Worm (Caenorhabditis elegans) whole organism, early embryonic: ENCODE results near the gene twk-48.

ENCODE experiments used
- B0310.2 ChIP-seq: sonication (generic microtip); optimal IDR thresholded peaks from 2 replicates; lab custom pipeline; 2016; ENCODE audit warnings: mild to moderate bottlenecking, missing genetic modification characterization, missing compliant biosample characterization
- F13C5.2 ChIP-seq: sonication (generic microtip); optimal IDR thresholded peaks from 2 replicates; lab custom pipeline; 2017; ENCODE audit warnings: mild to moderate bottlenecking, missing genetic modification characterization, inconsistent platforms, missing compliant biosample characterization
- aly-1 ChIP-seq: sonication (generic microtip); optimal IDR thresholded peaks from 2 replicates; lab custom pipeline; 2016; ENCODE audit warnings: missing genetic modification characterization, missing compliant biosample characterization
- ama-1 ChIP-seq: fragments of 150-350 bp; optimal IDR thresholded peaks from 2 replicates; lab custom pipeline; 2014
- ceh-13 ChIP-seq: fragments of 200-800 bp; sonication (Bioruptor generic); optimal IDR thresholded peaks from 2 replicates; lab custom pipeline; 2018; ENCODE audit warnings: mild to moderate bottlenecking, missing genetic modification characterization, missing compliant biosample characterization
- ceh-36 ChIP-seq: sonication (generic microtip); optimal IDR thresholded peaks from 2 replicates; lab custom pipeline; 2016; ENCODE audit warnings: missing genetic modification characterization, inconsistent platforms, missing compliant biosample characterization
- ets-7 ChIP-seq: sonication (generic microtip); optimal IDR thresholded peaks from 2 replicates; lab custom pipeline; 2016; ENCODE audit warnings: missing genotype, missing genetic modification characterization, missing compliant biosample characterization
- flt-1 ChIP-seq: fragments of 200-800 bp; sonication (Bioruptor generic); IDR thresholded peaks from 2 replicates; pipeline ENCODE4 v1.3.6; 2022; ENCODE audit warnings: missing genetic modification characterization, missing compliant biosample characterization
- hmbx-1 ChIP-seq: sonication (generic microtip); optimal IDR thresholded peaks from 2 replicates; lab custom pipeline; 2016; ENCODE audit warnings: mild to moderate bottlenecking, missing genetic modification characterization, missing compliant biosample characterization
- hmg-4 ChIP-seq: fragments of 200-800 bp; sonication (Bioruptor generic); optimal IDR thresholded peaks from 2 replicates; lab custom pipeline; 2018; ENCODE audit warnings: mild to moderate bottlenecking, missing genetic modification characterization, missing compliant biosample characterization
- hnd-1 ChIP-seq: sonication (generic microtip); optimal IDR thresholded peaks from 2 replicates; lab custom pipeline; 2016; ENCODE audit warnings: missing genetic modification characterization, missing compliant biosample characterization
- pes-1 ChIP-seq: fragments of 200-800 bp; sonication (Bioruptor generic); IDR thresholded peaks from 2 replicates; pipeline ENCODE4 v1.3.6; 2022; ENCODE audit warnings: missing genetic modification reagents, missing genetic modification characterization, missing compliant biosample characterization
- scrt-1 ChIP-seq: fragments of 200-800 bp; sonication (Bioruptor generic); IDR thresholded peaks from 2 replicates; pipeline ENCODE4 v1.3.6; 2022; ENCODE audit warnings: missing genetic modification characterization, missing compliant biosample characterization
- sea-1 ChIP-seq: fragments of 200-800 bp; sonication (Bioruptor generic); conservative IDR thresholded peaks from 2 replicates; pipeline ENCODE4 v1.3.6; 2022; ENCODE audit warnings: missing genetic modification characterization, missing compliant biosample characterization
- tbx-11 ChIP-seq: fragments of 200-800 bp; sonication (Bioruptor generic); IDR thresholded peaks from 2 replicates; pipeline ENCODE4 v1.3.6; 2022; ENCODE audit warnings: missing genetic modification characterization, missing compliant biosample characterization
- tbx-37 ChIP-seq: fragments of 200-800 bp; sonication (Bioruptor generic); conservative IDR thresholded peaks from 2 replicates; pipeline ENCODE4 v1.3.6; 2022; ENCODE audit warnings: missing genetic modification reagents, missing genetic modification characterization, missing compliant biosample characterization
- tra-4 ChIP-seq: sonication (generic microtip); optimal IDR thresholded peaks from 2 replicates; lab custom pipeline; 2017; ENCODE audit warnings: missing genetic modification characterization, missing compliant biosample characterization

Gene twk-48

ce11 chrIII:9824330-9824934, 36.1 kb upstream of the twk-48 start, which contains the start of gene lin-52:
Gene lin-52 (minus strand): TSS chrIII:9824750.
- TF ChIP-seq hnd-1 (tag; lab: Kevin White, UChicago) (no peak), tra-4 (tag; lab: Kevin White, UChicago) (no peak), ama-1 (peak; percentile 64)

- TF ChIP-seq F13C5.2 (tag; lab: Kevin White, UChicago) = no peak
- TF ChIP-seq pes-1 (GFP tag; lab: Robert Waterston, UW) = no peak
- TF ChIP-seq scrt-1 = no peak
- no peak for TF ChIP-seq B0310.2 (tag; lab: Kevin White, UChicago)
- TF ChIP-seq ceh-13 (GFP tag; lab: Kevin White, UChicago) = no peak
- TF ChIP-seq tbx-37 = no peak
- TF ChIP-seq ceh-36 (tag; lab: Kevin White, UChicago) = no peak
- TF ChIP-seq hmbx-1 (tag; lab: Kevin White, UChicago) = no peak
- TF ChIP-seq hmg-4 = no peak
- no peak for TF ChIP-seq aly-1 (tag; lab: Kevin White, UChicago)
- TF ChIP-seq ama-1 = no peak
- TF ChIP-seq ets-7 (tag; lab: Kevin White, UChicago) = no peak
- no peak for TF ChIP-seq flt-1 (GFP tag; lab: Robert Waterston, UW)
- TF ChIP-seq sea-1 (GFP tag; lab: Robert Waterston, UW) = no peak
- TF ChIP-seq tbx-11 (GFP tag; lab: Robert Waterston, UW) = no peak
- TF ChIP-seq tra-4 (tag; lab: Kevin White, UChicago) = no peak
- TF ChIP-seq hnd-1 (tag; lab: Kevin White, UChicago) = no peak
These were observed 35.3 kb upstream of the twk-48 start, which contains the start of gene ZK632.9 for ce11 chrIII:9825073-9825828. Gene ZK632.9 (minus strand): TSS chrIII:9825432.

- TF ChIP-seq tbx-11 (GFP tag; lab: Robert Waterston, UW) (no peak), tra-4 (tag; lab: Kevin White, UChicago) (no peak), tbx-37 (no peak), B0310.2 (tag; lab: Kevin White, UChicago) (no peak), hnd-1 (tag; lab: Kevin White, UChicago) (no peak), pes-1 (GFP tag; lab: Robert Waterston, UW) (no peak), ets-7 (tag; lab: Kevin White, UChicago) (no peak), hmg-4 (no peak), ama-1 (no peak), flt-1 (GFP tag; lab: Robert Waterston, UW) (no peak), ceh-13 (GFP tag; lab: Kevin White, UChicago) (no peak), aly-1 (tag; lab: Kevin White, UChicago) (no peak)
These were observed 34.5 kb upstream of the twk-48 start for ce11 chrIII:9826005-9826404.

- no peak for TF ChIP-seq pes-1 (GFP tag; lab: Robert Waterston, UW)
- no peak for TF ChIP-seq hnd-1 (tag; lab: Kevin White, UChicago)
- no peak for TF ChIP-seq flt-1 (GFP tag; lab: Robert Waterston, UW)
- no peak for TF ChIP-seq tbx-11 (GFP tag; lab: Robert Waterston, UW)
- TF ChIP-seq hmbx-1 (tag; lab: Kevin White, UChicago) = no peak
- TF ChIP-seq aly-1 (tag; lab: Kevin White, UChicago) = no peak
- TF ChIP-seq tra-4 (tag; lab: Kevin White, UChicago) = no peak
- TF ChIP-seq F13C5.2 (tag; lab: Kevin White, UChicago) = no peak
These were observed 33.2 kb upstream of the twk-48 start, which contains the start of the genes ZK632.10 and ZK632.11 for ce11 chrIII:9827163-9827951. Gene ZK632.10 (minus strand): TSS chrIII:9827722. Gene ZK632.11 (plus strand): TSS chrIII:9827915.

ce11 chrIII:9830502-9830901, 30.0 kb upstream of the twk-48 start, which contains the start of gene ZK632.12:
Gene ZK632.12 (plus strand): TSS chrIII:9830802.
- TF ChIP-seq ama-1 = no peak
- TF ChIP-seq hnd-1 (tag; lab: Kevin White, UChicago) = no peak
- TF ChIP-seq F13C5.2 (tag; lab: Kevin White, UChicago) = no peak
- TF ChIP-seq hmbx-1 (tag; lab: Kevin White, UChicago) = no peak
- no peak for TF ChIP-seq sea-1 (GFP tag; lab: Robert Waterston, UW)
- TF ChIP-seq flt-1 (GFP tag; lab: Robert Waterston, UW) = no peak
- TF ChIP-seq tbx-37 = no peak
- no peak for TF ChIP-seq tbx-11 (GFP tag; lab: Robert Waterston, UW)
- no peak for TF ChIP-seq ceh-13 (GFP tag; lab: Kevin White, UChicago)
- no peak for TF ChIP-seq aly-1 (tag; lab: Kevin White, UChicago)
- TF ChIP-seq ets-7 (tag; lab: Kevin White, UChicago) = no peak
- no peak for TF ChIP-seq hmg-4
- TF ChIP-seq pes-1 (GFP tag; lab: Robert Waterston, UW) = no peak
- no peak for TF ChIP-seq scrt-1
- no peak for TF ChIP-seq B0310.2 (tag; lab: Kevin White, UChicago)
- no peak for TF ChIP-seq tra-4 (tag; lab: Kevin White, UChicago)
- TF ChIP-seq ceh-36 (tag; lab: Kevin White, UChicago) = no peak

ce11 chrIII:9832569-9832968, 28.0 kb upstream of the twk-48 start:
- TF ChIP-seq tra-4 (tag; lab: Kevin White, UChicago) (no peak), aly-1 (tag; lab: Kevin White, UChicago) (no peak), hnd-1 (tag; lab: Kevin White, UChicago) (no peak), scrt-1 (no peak), ama-1 (no peak), pes-1 (GFP tag; lab: Robert Waterston, UW) (no peak)
